Worm (Caenorhabditis elegans): ENCODE results near the gene R105.5.

DNA sequence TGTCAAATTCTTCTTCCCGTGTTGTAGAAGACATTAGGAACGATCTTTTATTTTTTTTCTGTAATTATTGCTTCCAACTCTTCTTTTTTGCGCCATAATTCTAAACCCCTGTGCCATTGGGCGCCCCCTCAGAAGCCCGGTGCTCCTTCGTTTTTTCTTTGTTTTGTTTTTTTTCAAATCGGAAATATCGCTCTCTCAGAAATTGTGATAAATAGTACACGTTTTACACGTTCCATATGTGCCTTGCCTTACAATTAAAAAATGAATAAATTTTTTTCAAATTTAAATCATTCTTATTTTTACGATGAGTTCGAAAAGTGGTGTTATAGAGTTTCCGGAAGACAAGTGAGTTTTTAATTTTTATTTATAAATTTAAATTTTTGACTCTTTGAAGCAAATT, 13.4 kb downstream of the R105.5 start, which contains the start of gene F29B9.7:
- TF ChIP-seq mab-5 (tag; optimal IDR thresholded peaks at IDR 0.05) = no peak
- no peak for TF ChIP-seq drap-1 (GFP tag; optimal IDR thresholded peaks at IDR 0.05)
- TF ChIP-seq elt-3 (tag; optimal IDR thresholded peaks at IDR 0.05) = no peak
- no peak for TF ChIP-seq nhr-237 (tag; optimal IDR thresholded peaks at IDR 0.05)
- TF ChIP-seq pha-4 (tag; optimal IDR thresholded peaks at IDR 0.05) = no peak
- TF ChIP-seq bed-3 (GFP tag; optimal IDR thresholded peaks at IDR 0.05) = no peak
- TF ChIP-seq snpc-4 (tag; optimal IDR thresholded peaks at IDR 0.05) = no peak
- no peak for TF ChIP-seq unc-39 (tag; optimal IDR thresholded peaks at IDR 0.05)
